Fruit fly (Drosophila melanogaster) whole organism, embryonic: Measurements from ENCODE around the gene MED28.

Experiments used
- Ada2b ChIP-seq: fragments of 200-800 bp; sonication (Bioruptor generic); IDR thresholded peaks from 2 replicates; pipeline ENCODE4 v1.3.6; 2022; ENCODE audit warnings: missing biosample characterization, missing genetic modification characterization
- BEAF-32 ChIP-seq: fragments of 200-800 bp; sonication (Bioruptor generic); optimal IDR thresholded peaks from 3 replicates; lab custom pipeline; 2017; ENCODE audit warnings: missing biosample characterization, missing genetic modification characterization, mild to moderate bottlenecking, moderate library complexity, missing genetic modification reagents
- CG11093 ChIP-seq: fragments of 200-800 bp; sonication (Bioruptor generic); IDR thresholded peaks from 3 replicates; pipeline ENCODE4 v1.3.6; 2022; ENCODE audit warnings: missing biosample characterization, missing genetic modification characterization
- CG11696 ChIP-seq: fragments of 200-800 bp; sonication (Bioruptor generic); IDR thresholded peaks from 2 replicates; pipeline ENCODE4 v1.3.6; 2022; ENCODE audit warnings: missing biosample characterization, missing genetic modification characterization
- CG12071 ChIP-seq: fragments of 200-800 bp; sonication (Bioruptor generic); optimal IDR thresholded peaks from 3 replicates; lab custom pipeline; 2018; ENCODE audit warnings: missing biosample characterization, mild to moderate bottlenecking, missing genetic modification characterization
- CG12744 ChIP-seq: fragments of 200-800 bp; sonication (Bioruptor generic); optimal IDR thresholded peaks from 2 replicates; lab custom pipeline; 2016; ENCODE audit warnings: missing biosample characterization, missing genetic modification characterization
- CG15514 ChIP-seq: fragments of 200-800 bp; sonication (Bioruptor generic); optimal IDR thresholded peaks from 3 replicates; lab custom pipeline; 2017; ENCODE audit warnings: missing biosample characterization, missing genetic modification characterization, mild to moderate bottlenecking, moderate library complexity, missing genetic modification reagents
- CG1792 ChIP-seq: fragments of 200-800 bp; sonication (Bioruptor generic); optimal IDR thresholded peaks from 2 replicates; lab custom pipeline; 2016; ENCODE audit warnings: missing biosample characterization, missing genetic modification characterization
- CG2678 ChIP-seq: fragments of 200-800 bp; sonication (Bioruptor generic); optimal IDR thresholded peaks from 3 replicates; lab custom pipeline; 2019; ENCODE audit warnings: missing biosample characterization, mild to moderate bottlenecking, missing genetic modification characterization, moderate library complexity
- CG2875 ChIP-seq: fragments of 200-800 bp; sonication (Bioruptor generic); optimal IDR thresholded peaks from 2 replicates; lab custom pipeline; 2017; ENCODE audit warnings: missing biosample characterization, mild to moderate bottlenecking, missing genetic modification characterization, missing genetic modification reagents
- CG30403 ChIP-seq: fragments of 200-800 bp; sonication (Bioruptor generic); optimal IDR thresholded peaks from 3 replicates; lab custom pipeline; 2016; ENCODE audit warnings: missing biosample characterization, missing genetic modification characterization
- CG9876 ChIP-seq: fragments of 200-800 bp; sonication (Bioruptor generic); optimal IDR thresholded peaks from 2 replicates; lab custom pipeline; 2016; ENCODE audit warnings: missing biosample characterization, missing genetic modification characterization
- Ets65A ChIP-seq: fragments of 200-800 bp; sonication (Bioruptor generic); peaks from one replicate; lab custom pipeline; 2016; ENCODE audit warnings: missing biosample characterization, missing genetic modification characterization
- Fer1 ChIP-seq: fragments of 200-800 bp; sonication (Bioruptor generic); optimal IDR thresholded peaks from 2 replicates; lab custom pipeline; 2017; ENCODE audit warnings: missing biosample characterization, mild to moderate bottlenecking, missing genetic modification characterization
- GATAe ChIP-seq: fragments of 200-800 bp; sonication (Bioruptor generic); conservative IDR thresholded peaks from 2 replicates; pipeline ENCODE4 v1.3.6; 2022; ENCODE audit warnings: missing biosample characterization, missing genetic modification characterization
- Gug ChIP-seq: fragments of 200-800 bp; sonication (Bioruptor generic); IDR thresholded peaks from 4 replicates; pipeline ENCODE4 v1.3.6; 2022; ENCODE audit warnings: missing biosample characterization, missing genetic modification characterization
- HLHmδ ChIP-seq: fragments of 200-800 bp; sonication (Bioruptor generic); optimal IDR thresholded peaks from 2 replicates; lab custom pipeline; 2018; ENCODE audit warnings: missing biosample characterization, mild to moderate bottlenecking, missing genetic modification characterization, moderate library complexity
- Hr3 ChIP-seq: fragments of 200-800 bp; sonication (Bioruptor generic); optimal IDR thresholded peaks from 3 replicates; lab custom pipeline; 2016; ENCODE audit warnings: missing biosample characterization, missing genetic modification characterization
- Neu2 ChIP-seq: fragments of 200-800 bp; sonication (Bioruptor generic); optimal IDR thresholded peaks from 3 replicates; lab custom pipeline; 2016; ENCODE audit warnings: missing biosample characterization, missing genetic modification characterization, borderline replicate concordance
- Nf-YB ChIP-seq: fragments of 200-800 bp; sonication (Bioruptor generic); optimal IDR thresholded peaks from 3 replicates; lab custom pipeline; 2019; ENCODE audit warnings: missing biosample characterization, mild to moderate bottlenecking, missing genetic modification characterization, moderate library complexity
- Side ChIP-seq: fragments of 200-800 bp; sonication (Bioruptor generic); optimal IDR thresholded peaks from 2 replicates; lab custom pipeline; 2016; ENCODE audit warnings: missing biosample characterization, missing genetic modification characterization
- Spps ChIP-seq: fragments of 200-800 bp; sonication (Bioruptor generic); optimal IDR thresholded peaks from 2 replicates; lab custom pipeline; 2018; ENCODE audit warnings: missing biosample characterization, mild to moderate bottlenecking, missing genetic modification characterization
- Sry-β ChIP-seq: fragments of 200-800 bp; sonication (Bioruptor generic); optimal IDR thresholded peaks from 2 replicates; lab custom pipeline; 2018; ENCODE audit warnings: missing biosample characterization, mild to moderate bottlenecking, missing genetic modification characterization, moderate library complexity
- Ssrp ChIP-seq: fragments of 200-800 bp; sonication (Bioruptor generic); optimal IDR thresholded peaks from 2 replicates; lab custom pipeline; 2018; ENCODE audit warnings: missing biosample characterization, mild to moderate bottlenecking, missing genetic modification characterization, moderate library complexity
- btn ChIP-seq: fragments of 200-800 bp; sonication (Bioruptor generic); optimal IDR thresholded peaks from 2 replicates; lab custom pipeline; 2016; ENCODE audit warnings: missing biosample characterization, missing genetic modification characterization
- chn ChIP-seq: fragments of 200-800 bp; sonication (Bioruptor generic); optimal IDR thresholded peaks from 2 replicates; lab custom pipeline; 2016; ENCODE audit warnings: missing biosample characterization, missing genetic modification characterization
- corto ChIP-seq: fragments of 200-800 bp; sonication (Bioruptor generic); optimal IDR thresholded peaks from 2 replicates; lab custom pipeline; 2016; ENCODE audit warnings: missing biosample characterization, mild to moderate bottlenecking, missing genetic modification characterization, moderate library complexity
- disco-r ChIP-seq: fragments of 200-800 bp; sonication (Bioruptor generic); optimal IDR thresholded peaks from 2 replicates; lab custom pipeline; 2016; ENCODE audit warnings: missing biosample characterization, missing genetic modification characterization
- gcm ChIP-seq: fragments of 200-800 bp; sonication (Bioruptor generic); optimal IDR thresholded peaks from 2 replicates; lab custom pipeline; 2019; ENCODE audit warnings: missing biosample characterization, mild to moderate bottlenecking, missing genetic modification characterization, moderate library complexity
- gt ChIP-seq: fragments of 200-800 bp; sonication (Bioruptor generic); IDR thresholded peaks from 2 replicates; pipeline ENCODE4 v1.3.6; 2022; ENCODE audit warnings: missing biosample characterization, missing genetic modification characterization
- inv ChIP-seq: fragments of 200-800 bp; sonication (Bioruptor generic); IDR thresholded peaks from 2 replicates; pipeline ENCODE4 v1.3.6; 2022; ENCODE audit warnings: missing biosample characterization, missing genetic modification characterization; ENCODE audit not compliant: partially characterized antibody
- jing ChIP-seq: fragments of 200-800 bp; sonication (Bioruptor generic); optimal IDR thresholded peaks from 2 replicates; lab custom pipeline; 2018; ENCODE audit warnings: missing biosample characterization, mild to moderate bottlenecking, missing genetic modification characterization
- ken ChIP-seq: fragments of 200-800 bp; sonication (Bioruptor generic); IDR thresholded peaks from 3 replicates; pipeline ENCODE4 v1.3.6; 2022; ENCODE audit warnings: missing biosample characterization, missing genetic modification characterization
- kni ChIP-seq: fragments of 200-800 bp; sonication (Bioruptor generic); optimal IDR thresholded peaks from 3 replicates; lab custom pipeline; 2017; ENCODE audit warnings: mild to moderate bottlenecking, missing biosample characterization, missing genetic modification reagents, missing genetic modification characterization
- lbe ChIP-seq: fragments of 200-800 bp; sonication (Bioruptor generic); optimal IDR thresholded peaks from 2 replicates; lab custom pipeline; 2016; ENCODE audit warnings: missing biosample characterization, mild to moderate bottlenecking, missing genetic modification characterization
- lilli ChIP-seq: fragments of 200-800 bp; sonication (Bioruptor generic); optimal IDR thresholded peaks from 3 replicates; lab custom pipeline; 2016; ENCODE audit warnings: missing biosample characterization, missing genetic modification characterization
- mirr ChIP-seq: fragments of 200-800 bp; sonication (Bioruptor generic); optimal IDR thresholded peaks from 3 replicates; lab custom pipeline; 2018; ENCODE audit warnings: missing biosample characterization, mild to moderate bottlenecking, missing genetic modification characterization
- nmo ChIP-seq: fragments of 200-800 bp; sonication (Bioruptor generic); optimal IDR thresholded peaks from 2 replicates; lab custom pipeline; 2018; ENCODE audit warnings: missing biosample characterization, mild to moderate bottlenecking, missing genetic modification characterization, moderate library complexity
- onecut ChIP-seq: fragments of 200-800 bp; sonication (Bioruptor generic); IDR thresholded peaks from 2 replicates; pipeline ENCODE4 v1.3.6; 2022; ENCODE audit warnings: missing biosample characterization, missing genetic modification characterization
- pan ChIP-seq, 4 experiments: fragments of >200 bp in 3 of 4; fragments of 200-800 bp in 1 of 4; sonication (Bioruptor generic) in 1 of 4; optimal IDR thresholded peaks in 3 of 4; IDR thresholded peaks in 1 of 4; 2 replicates each; pipeline versions ENCODE4 v1.3.6 to Lab custom; 2017 to 2022; ENCODE audit warnings: missing biosample characterization in 2 of 4, missing genetic modification characterization in 2 of 4, mixed read lengths in 1 of 4
- prd ChIP-seq, 3 experiments: fragments of >200 bp in 2 of 3; fragments of 200-800 bp in 1 of 3; sonication (Bioruptor generic) in 1 of 3; optimal IDR thresholded peaks in 2 of 3; IDR thresholded peaks in 1 of 3; 2 replicates in 2 of 3; 3 replicates in 1 of 3; pipeline versions ENCODE4 v1.3.6 to Lab custom; 2017 to 2022; ENCODE audit warnings: missing biosample characterization in 1 of 3, missing genetic modification characterization in 1 of 3
- run ChIP-seq: fragments of 200-800 bp; sonication (Bioruptor generic); optimal IDR thresholded peaks from 3 replicates; lab custom pipeline; 2018; ENCODE audit warnings: missing biosample characterization, mild to moderate bottlenecking, missing genetic modification characterization
- seq ChIP-seq: fragments of 200-800 bp; sonication (Bioruptor generic); IDR thresholded peaks from 2 replicates; pipeline ENCODE4 v1.3.6; 2022; ENCODE audit warnings: missing biosample characterization, missing genetic modification characterization
- shn ChIP-seq: fragments of 200-800 bp; sonication (Bioruptor generic); optimal IDR thresholded peaks from 3 replicates; lab custom pipeline; 2016; ENCODE audit warnings: missing biosample characterization, missing genetic modification characterization
- sob ChIP-seq: fragments of 200-800 bp; sonication (Bioruptor generic); IDR thresholded peaks from 2 replicates; pipeline ENCODE4 v1.3.6; 2022; ENCODE audit warnings: missing biosample characterization, missing genetic modification characterization
- sqz ChIP-seq: fragments of 200-800 bp; sonication (Bioruptor generic); optimal IDR thresholded peaks from 3 replicates; lab custom pipeline; 2018; ENCODE audit warnings: missing biosample characterization, mild to moderate bottlenecking, missing genetic modification characterization
- unpg ChIP-seq: fragments of 200-800 bp; sonication (Bioruptor generic); optimal IDR thresholded peaks from 3 replicates; lab custom pipeline; 2018; ENCODE audit warnings: missing biosample characterization, mild to moderate bottlenecking, missing genetic modification characterization, moderate library complexity
- wdn ChIP-seq: fragments of 200-800 bp; sonication (Bioruptor generic); IDR thresholded peaks from 2 replicates; pipeline ENCODE4 v1.3.6; 2022; ENCODE audit warnings: missing biosample characterization, missing genetic modification characterization
- yki ChIP-seq: fragments of >200 bp; optimal IDR thresholded peaks from 3 replicates; lab custom pipeline; 2018
- z ChIP-seq: fragments of 200-800 bp; sonication (Bioruptor generic); IDR thresholded peaks from 3 replicates; pipeline ENCODE4 v1.3.6; 2022; ENCODE audit warnings: missing biosample characterization, missing genetic modification characterization

The MED28 gene

DNA sequence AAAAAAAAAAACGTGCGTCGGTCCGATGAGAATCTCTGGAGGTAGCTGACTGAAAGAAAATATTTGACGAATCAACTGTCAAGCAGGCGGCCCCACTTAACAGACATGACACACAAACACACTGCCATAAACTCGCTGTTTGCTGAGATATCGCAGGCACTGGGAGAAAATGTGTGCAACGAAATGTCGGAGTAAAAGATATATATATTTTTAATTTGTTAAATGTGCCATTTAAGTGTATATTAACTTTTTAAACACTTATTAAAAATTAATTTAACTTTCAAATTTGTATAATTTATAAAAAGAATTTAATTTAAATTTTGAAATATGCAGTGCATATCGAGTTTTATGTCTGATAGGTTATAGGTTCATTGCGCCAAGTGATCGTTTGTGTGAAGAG is 12.3 kb downstream of the MED28 start (continued):
- TF ChIP-seq prd (optimal IDR thresholded peaks at IDR 0.05; lab: Kevin White, UChicago) (no peak), prd (GFP tag; IDR thresholded peaks at IDR 0.05; lab: Robert Waterston, UW) (peak; percentile 74), CG9876 (no peak), sqz (GFP tag; lab: Kevin White, UChicago) (peak; percentile 23), inv (GFP tag; lab: Robert Waterston, UW) (no peak), gt (GFP tag; lab: Robert Waterston, UW) (no peak), kni (GFP tag; lab: Kevin White, UChicago) (peak; percentile 33), CG2875 (GFP tag; lab: Kevin White, UChicago) (peak; percentile 68), mirr (GFP tag; lab: Kevin White, UChicago) (peak; percentile 16), Ada2b (GFP tag; lab: Robert Waterston, UW) (peak; percentile 43; the same call in 1 of the 2 replicates), Sry-β (GFP tag; lab: Kevin White, UChicago) (no peak), yki (no peak), run (tag; lab: Kevin White, UChicago) (peak; percentile 14), corto (GFP tag; lab: Kevin White, UChicago) (no peak), CG11696 (GFP tag; lab: Robert Waterston, UW) (0 out of 2 replicates have a peak, but pooled peaks have one; percentile 15), shn (GFP tag; lab: Kevin White, UChicago) (no peak), unpg (peak; percentile 75), Gug (GFP tag; lab: Robert Waterston, UW) (peak; percentile 28; the same call in 1 of the 4 replicates), gcm (GFP tag; lab: Kevin White, UChicago) (peak; percentile 68), CG12744 (GFP tag; lab: Kevin White, UChicago) (no peak), pan (optimal IDR thresholded peaks at IDR 0.05; lab: Kevin White, UChicago) (no peak), pan (GFP tag; optimal IDR thresholded peaks at IDR 0.05 in 1 of 2, IDR thresholded peaks at IDR 0.05 in 1 of 2) (peak in 1 of 2 experiments; percentile 75), HLHmδ (GFP tag; lab: Kevin White, UChicago) (no peak), Fer1 (peak; percentile 60), CG1792 (GFP tag; lab: Kevin White, UChicago) (no peak), nmo (GFP tag; lab: Kevin White, UChicago) (peak; percentile 76), Nf-YB (GFP tag; lab: Kevin White, UChicago) (peak; percentile 22), Ets65A (GFP tag; lab: Kevin White, UChicago) (peak; percentile 55), CG12071 (GFP tag; lab: Kevin White, UChicago) (peak; percentile 11), sob (GFP tag; lab: Robert Waterston, UW) (peak; percentile 71), lbe (GFP tag; lab: Kevin White, UChicago) (peak; percentile 39), Neu2 (GFP tag; lab: Kevin White, UChicago) (no peak), ken (0 out of 3 replicates have a peak, but pooled peaks have one; percentile 31), onecut (GFP tag; lab: Robert Waterston, UW) (peak; percentile 53), jing (GFP tag; lab: Kevin White, UChicago) (no peak), seq (GFP tag; lab: Robert Waterston, UW) (no peak), CG15514 (peak; percentile 57), chn (GFP tag; lab: Kevin White, UChicago) (no peak), lilli (no peak), Ssrp (tag; lab: Kevin White, UChicago) (peak; percentile 61), CG11093 (no peak), Spps (tag; lab: Kevin White, UChicago) (peak; percentile 54), BEAF-32 (GFP tag; lab: Kevin White, UChicago) (no peak), CG2678 (tag; lab: Kevin White, UChicago) (peak; percentile 62), Hr3 (GFP tag; lab: Kevin White, UChicago) (peak; percentile 36), btn (GFP tag; lab: Kevin White, UChicago) (no peak), GATAe (GFP tag; lab: Robert Waterston, UW) (peak; percentile 67; the same call in 1 of the 2 replicates), z (GFP tag; lab: Robert Waterston, UW) (0 out of 3 replicates have a peak, but pooled peaks have one; percentile 40), Side (GFP tag; lab: Kevin White, UChicago) (no peak), CG30403 (GFP tag; lab: Kevin White, UChicago) (peak; percentile 42), wdn (GFP tag; lab: Robert Waterston, UW) (no peak; the same call in 1 of the 2 replicates), disco-r (GFP tag; lab: Kevin White, UChicago) (no peak)
